Fruit fly (Drosophila melanogaster) ovary, adult (tissue): Measurements from ENCODE around the gene mex1.

Source experiments
- CG17801 ChIP-seq: fragments of 200-800 bp; optimal IDR thresholded peaks from 2 replicates; lab custom pipeline; 2019; ENCODE audit warnings: missing biosample characterization, mild to moderate bottlenecking, missing genetic modification characterization, moderate library complexity; ENCODE audit not compliant: partially characterized antibody

The mex1 gene

dm6 chr3L:15530071-15530470 lies 10.7 kb upstream of the mex1 start:
- TF ChIP-seq CG17801 (GFP tag; lab: Kevin White, UChicago), result no peak

DNA sequence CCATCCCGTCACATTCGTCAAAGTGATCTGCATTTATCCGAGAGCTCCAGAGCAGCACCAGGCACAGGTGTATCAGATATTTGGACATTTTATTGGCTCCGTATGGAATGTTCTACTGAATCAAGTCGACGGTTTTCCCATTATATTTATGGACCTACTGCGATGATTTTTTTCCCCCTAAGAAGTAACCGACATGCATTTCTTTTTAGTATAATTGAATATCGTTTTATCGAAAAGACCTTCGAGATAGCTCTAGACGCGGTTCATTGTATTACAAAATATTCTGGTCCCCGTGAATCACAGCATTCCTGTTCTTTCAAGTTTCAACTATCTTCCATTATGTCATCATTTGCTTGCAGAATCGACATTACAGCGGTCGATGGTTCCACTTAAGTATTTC lies 9.8 kb upstream of the mex1 start, which contains the start of gene obst-H:
Gene obst-H, minus strand, starts transcription at position 101 of the 400 bp plus-strand sequence.
- TF ChIP-seq CG17801 (GFP tag; lab: Kevin White, UChicago), result no peak

- no peak for TF ChIP-seq CG17801 (GFP tag; lab: Kevin White, UChicago)
Measured at dm6 chr3L:15528096-15528495, 8.7 kb upstream of the mex1 start, which contains the start of gene CG42728. CG42728 (minus strand) TSS chr3L:15528196.

DNA sequence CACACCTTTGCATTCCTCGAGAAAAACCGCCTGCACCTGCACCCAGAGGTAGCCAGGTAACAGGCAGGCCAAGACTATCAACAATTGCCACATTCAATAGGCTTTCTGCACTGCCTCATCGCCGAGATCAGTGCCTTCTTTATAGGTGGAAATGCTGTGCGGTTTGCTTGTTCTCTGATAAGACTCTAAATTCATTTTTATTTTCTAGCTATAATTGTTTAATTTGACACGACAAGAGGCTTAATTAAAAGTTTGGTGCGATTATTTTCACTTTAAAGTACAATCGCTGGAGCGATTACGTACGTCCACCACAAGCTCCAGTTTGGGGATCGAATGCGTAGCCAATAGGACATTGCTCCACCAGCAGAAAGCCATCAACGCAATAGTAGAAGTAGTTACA lies 8.0 kb upstream of the mex1 start, which contains the start of gene CG42729:
Gene CG42729, minus strand, starts transcription at position 101 of the 400 bp plus-strand sequence.
- no peak for TF ChIP-seq CG17801 (GFP tag; lab: Kevin White, UChicago)

DNA sequence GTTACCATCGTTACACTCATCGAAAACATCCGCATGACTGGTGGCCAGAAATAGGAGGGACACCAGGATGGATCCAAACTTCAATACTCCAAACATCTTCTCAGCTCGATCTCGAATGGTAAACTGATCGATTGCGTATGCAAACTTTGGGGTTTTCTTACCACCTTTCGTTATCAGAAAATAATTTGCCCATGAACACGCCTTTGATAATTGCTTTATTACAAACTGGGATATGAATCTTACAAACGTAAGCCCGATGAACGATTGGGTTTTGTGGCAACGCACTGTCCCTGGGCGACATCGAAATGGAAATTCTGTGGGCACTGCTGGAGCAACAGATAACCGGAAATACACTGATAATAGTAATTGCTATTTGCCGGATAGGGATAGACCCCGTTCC lies 7.3 kb upstream of the mex1 start, which contains the start of gene CG33985:
Gene CG33985, minus strand, starts transcription at position 101 of the 400 bp plus-strand sequence.
- no peak for TF ChIP-seq CG17801 (GFP tag; lab: Kevin White, UChicago)

- TF ChIP-seq CG17801 (GFP tag; lab: Kevin White, UChicago), result no peak
Measured at dm6 chr3L:15525153-15525552, 5.8 kb upstream of the mex1 start, which contains the start of gene CG33986. CG33986 (minus strand) TSS chr3L:15525253.

DNA sequence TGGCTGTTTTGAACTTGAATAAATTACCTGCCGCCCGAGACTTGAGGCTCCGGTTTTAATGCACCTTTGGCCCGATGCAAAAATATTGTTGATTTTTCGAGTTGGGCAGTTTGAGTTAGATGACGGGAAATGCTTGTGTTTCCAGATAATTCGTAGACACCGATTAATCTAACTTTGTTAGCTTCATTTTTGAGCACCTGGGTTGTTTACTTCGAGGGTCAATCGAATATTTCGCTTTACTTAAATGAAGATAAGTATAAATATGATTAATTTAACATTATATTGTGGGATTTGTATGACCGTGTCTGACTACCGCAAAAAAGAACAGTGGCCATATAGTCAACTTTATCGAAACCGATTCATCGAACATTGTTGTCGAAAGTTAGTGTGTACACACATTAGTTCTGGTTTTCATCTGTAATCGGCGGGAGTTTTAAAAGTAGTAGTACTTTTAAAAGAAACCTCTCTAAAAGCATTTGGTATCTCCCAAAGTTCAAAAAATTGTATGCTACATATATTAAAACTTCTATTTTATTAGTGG lies 4.5 kb upstream of the mex1 start, which contains the start of gene CG7945:
Gene CG7945, minus strand, starts transcription at position 332 of the 541 bp plus-strand sequence.
- peak; percentile 16 for TF ChIP-seq CG17801 (GFP tag; lab: Kevin White, UChicago)

DNA sequence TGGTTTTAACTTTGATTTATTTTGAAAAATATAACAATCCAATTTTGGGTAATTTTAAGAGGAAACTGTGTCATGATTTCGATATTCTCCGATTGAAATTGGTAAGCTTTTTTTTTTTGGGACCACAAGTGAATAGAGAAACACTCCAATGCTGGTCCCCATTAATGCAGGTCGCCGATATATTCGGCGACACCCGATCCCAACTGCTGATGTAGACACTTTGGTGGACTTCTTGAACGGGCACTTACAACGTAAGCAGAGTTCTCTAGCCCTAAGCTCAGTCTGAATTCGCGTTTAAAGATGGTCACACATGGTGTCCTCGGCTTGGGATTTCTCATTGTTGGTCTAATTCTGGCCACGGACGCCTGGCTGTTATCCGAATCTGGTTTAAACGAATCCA lies 928 bp upstream of the mex1 start, which contains the start of gene yellow-k:
Gene yellow-k, plus strand, starts transcription at position 301 of the 400 bp plus-strand sequence.
- no peak for TF ChIP-seq CG17801 (GFP tag; lab: Kevin White, UChicago)

DNA sequence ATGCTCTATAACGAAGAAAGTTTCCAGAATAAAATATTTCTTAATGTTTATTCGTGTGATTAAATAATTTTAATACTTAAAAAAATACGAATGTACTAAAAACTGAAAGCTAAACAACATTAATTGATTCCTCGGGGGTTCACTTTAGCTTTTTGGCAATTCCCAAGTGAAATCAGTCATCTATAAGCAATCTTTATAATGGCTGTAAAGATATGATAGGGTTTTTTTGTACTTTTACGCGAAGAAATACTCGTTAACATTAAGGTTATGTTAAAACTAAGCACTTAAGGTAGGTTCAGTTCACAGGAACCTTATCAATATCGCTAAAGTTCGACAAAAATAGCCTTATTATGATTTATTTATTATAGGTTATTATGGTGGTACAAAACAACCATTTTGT lies 528 bp upstream of the mex1 start:
- TF ChIP-seq CG17801 (GFP tag; lab: Kevin White, UChicago), result no peak

DNA sequence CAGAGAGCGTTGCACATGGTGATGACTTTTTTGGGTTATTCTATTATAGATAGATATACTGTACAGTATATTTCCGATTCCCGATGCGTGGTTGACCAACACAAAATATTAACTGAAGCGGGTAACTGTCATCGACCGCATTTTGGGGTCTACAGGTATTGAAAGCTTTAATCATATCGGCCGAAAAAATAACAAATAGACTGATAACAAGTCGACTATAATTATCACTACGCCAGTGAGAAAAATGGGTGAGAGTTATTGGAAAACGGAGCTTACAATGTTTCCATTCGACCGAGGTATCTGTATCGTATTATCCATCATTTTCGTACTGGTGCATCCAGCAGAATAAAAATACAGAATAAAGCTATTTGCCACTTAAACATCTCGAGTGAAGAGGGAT lies 1.0 kb downstream of the mex1 start:
- TF ChIP-seq CG17801 (GFP tag; lab: Kevin White, UChicago), result no peak

dm6 chr3L:15517508-15517907 lies 1.9 kb downstream of the mex1 start:
- TF ChIP-seq CG17801 (GFP tag; lab: Kevin White, UChicago), result no peak

DNA sequence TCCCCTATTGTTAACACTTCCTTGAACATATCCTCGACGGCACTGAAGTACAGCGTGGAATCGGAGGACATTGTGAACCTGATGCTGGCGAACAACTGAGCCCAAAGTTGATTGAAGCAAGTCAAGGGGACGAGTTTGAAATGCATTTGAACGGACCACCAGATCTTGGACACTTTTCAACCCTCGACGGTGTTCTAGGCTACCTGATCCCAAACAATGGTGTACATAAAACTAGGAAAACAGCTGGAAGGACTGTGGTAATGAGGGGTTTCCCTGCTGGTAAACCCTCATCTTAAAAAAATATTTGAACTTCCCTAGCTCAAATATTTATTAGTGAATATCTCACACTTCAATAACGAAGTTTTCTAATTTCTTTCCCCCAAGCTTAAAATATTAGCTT lies 2.4 kb downstream of the mex1 start, which contains the start of gene CG13454:
Gene CG13454, minus strand, starts transcription at position 101 of the 400 bp plus-strand sequence.
- no peak for TF ChIP-seq CG17801 (GFP tag; lab: Kevin White, UChicago)

DNA sequence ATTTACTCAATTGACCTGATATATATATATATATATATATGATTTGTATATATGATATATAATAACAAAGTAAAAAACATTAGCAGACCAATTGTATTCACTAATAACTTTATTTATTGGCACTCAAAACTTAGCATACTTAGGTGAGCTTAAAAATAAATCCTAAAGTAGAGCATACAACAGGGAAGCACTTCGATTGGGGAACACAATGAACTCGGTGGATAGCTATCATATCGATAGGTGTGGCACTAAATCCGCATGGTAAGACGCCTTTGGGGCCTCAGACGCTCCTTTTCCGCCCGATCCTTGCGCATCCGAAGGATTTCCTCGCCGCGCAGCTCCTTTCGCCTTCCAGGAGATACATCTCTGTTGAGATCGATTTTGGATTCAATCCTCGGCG lies 3.0 kb downstream of the mex1 start:
- no peak for TF ChIP-seq CG17801 (GFP tag; lab: Kevin White, UChicago)

DNA sequence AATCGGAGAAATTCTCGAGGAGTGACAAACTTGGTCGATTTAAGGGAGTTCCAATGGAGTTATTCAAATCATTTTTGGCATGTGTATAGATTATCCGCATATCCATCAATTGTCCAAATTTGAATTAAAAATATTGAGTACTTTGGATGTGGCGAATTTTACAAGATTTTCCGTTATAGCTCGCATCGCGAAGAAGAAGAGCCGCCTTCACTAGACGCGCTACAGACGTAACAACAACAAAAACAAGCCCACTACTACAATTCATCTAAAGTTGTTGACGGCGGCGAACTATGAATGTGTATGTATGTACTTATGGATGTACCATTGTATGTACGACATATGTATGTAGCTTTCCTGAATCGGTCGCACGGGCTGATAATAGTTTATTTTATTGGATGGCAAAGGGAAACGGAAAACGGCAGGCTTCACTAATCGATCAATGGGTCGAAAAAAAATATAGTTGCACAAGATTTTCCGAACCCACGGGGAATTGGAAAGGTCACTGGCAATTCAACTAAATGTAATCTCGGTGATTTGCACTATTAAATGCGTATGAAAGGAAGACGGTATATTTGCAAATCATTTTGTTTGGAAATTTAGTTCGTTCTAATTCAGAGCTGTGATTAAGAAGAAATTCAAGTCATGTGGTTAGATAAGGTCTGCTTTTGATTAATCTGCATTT lies 4.4 kb downstream of the mex1 start:
- no peak for TF ChIP-seq CG17801 (GFP tag; lab: Kevin White, UChicago)

DNA sequence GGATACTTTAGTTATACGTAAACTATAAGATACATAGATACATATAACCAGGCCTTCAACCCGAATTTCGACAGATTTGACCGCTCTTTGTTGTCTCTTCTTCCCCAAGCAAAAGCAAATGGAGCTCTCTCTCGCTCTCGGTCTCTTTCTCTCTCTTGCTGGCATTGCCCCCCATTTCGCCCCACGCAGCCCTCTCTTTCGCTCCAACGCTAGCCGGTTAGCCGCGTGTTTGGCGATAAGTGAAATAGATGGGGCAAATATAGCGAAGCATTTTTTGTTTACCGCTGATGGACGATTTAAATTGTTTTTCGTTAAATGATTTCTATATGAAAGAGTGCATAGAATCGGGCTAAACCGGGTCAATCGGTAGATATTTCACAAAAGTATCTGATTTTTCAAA lies 5.0 kb downstream of the mex1 start:
- no peak for TF ChIP-seq CG17801 (GFP tag; lab: Kevin White, UChicago)

DNA sequence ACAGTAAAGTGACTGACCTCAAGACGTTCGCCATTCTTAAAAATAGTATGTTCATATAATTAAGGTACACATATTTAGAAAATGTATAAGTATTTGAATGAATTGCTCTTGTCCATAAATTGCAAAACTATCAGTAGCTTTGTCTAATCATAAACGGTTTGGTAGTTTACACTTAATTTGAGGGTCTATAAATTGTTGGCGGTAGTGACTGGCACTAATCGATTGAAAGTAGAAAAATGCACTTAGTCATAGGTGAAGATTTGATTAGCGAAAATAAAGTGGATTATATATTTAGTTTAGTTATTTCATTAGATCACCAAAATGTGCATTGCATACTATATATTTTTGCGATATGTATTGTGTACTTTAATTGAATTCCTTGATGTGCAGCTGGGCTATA lies 5.7 kb downstream of the mex1 start:
- no peak for TF ChIP-seq CG17801 (GFP tag; lab: Kevin White, UChicago)
